Worm (Caenorhabditis elegans): ENCODE measurements around the gene trxr-2.

The trxr-2 gene

ce11 chrIII:8873045-8873457, 40.5 kb upstream of the trxr-2 start (continued):
- TF ChIP-seq syd-9 (tag; optimal IDR thresholded peaks at IDR 0.05) (peak; percentile 5), T23F11.4 (GFP tag; optimal IDR thresholded peaks at IDR 0.05) (no peak), hlh-6 (tag; optimal IDR thresholded peaks at IDR 0.05) (peak; percentile 26), elt-4 (tag; optimal IDR thresholded peaks at IDR 0.05) (no peak), madf-2 (tag; optimal IDR thresholded peaks at IDR 0.05) (no peak), ceh-30 (tag; optimal IDR thresholded peaks at IDR 0.05) (no peak), ceh-48 (tag; optimal IDR thresholded peaks at IDR 0.05) (peak; percentile 57), ceh-2 (tag; optimal IDR thresholded peaks at IDR 0.05) (no peak), nhr-11 (tag; optimal IDR thresholded peaks at IDR 0.05) (no peak), hlh-8 (tag; optimal IDR thresholded peaks at IDR 0.05) (no peak), ztf-16 (tag; optimal IDR thresholded peaks at IDR 0.05) (no peak), ahr-1 (tag; optimal IDR thresholded peaks at IDR 0.05) (no peak), dmd-4 (tag; optimal IDR thresholded peaks at IDR 0.05; ENCODE audit: borderline replicate concordance) (no peak), nhr-232 (tag; optimal IDR thresholded peaks at IDR 0.05) (no peak), che-1 (tag; optimal IDR thresholded peaks at IDR 0.05) (no peak)

- TF ChIP-seq ama-1 (optimal IDR thresholded peaks at IDR 0.05) (peak; percentile 70), ceh-9 (tag; optimal IDR thresholded peaks at IDR 0.05) (no peak), nhr-11 (tag; optimal IDR thresholded peaks at IDR 0.05) (no peak), ceh-2 (tag; optimal IDR thresholded peaks at IDR 0.05) (peak; percentile 20), tbx-7 (tag; optimal IDR thresholded peaks at IDR 0.05) (peak; percentile 6), pha-2 (tag; optimal IDR thresholded peaks at IDR 0.05) (no peak), elt-4 (tag; optimal IDR thresholded peaks at IDR 0.05) (no peak), lim-6 (tag; optimal IDR thresholded peaks at IDR 0.05) (no peak), ceh-24 (tag; optimal IDR thresholded peaks at IDR 0.05) (no peak), F13H6.1 (tag; optimal IDR thresholded peaks at IDR 0.05) (no peak), hlh-8 (tag; optimal IDR thresholded peaks at IDR 0.05) (peak; percentile 75), sdc-2 (tag; optimal IDR thresholded peaks at IDR 0.05) (peak; percentile 70), ceh-14 (tag; optimal IDR thresholded peaks at IDR 0.05) (peak; percentile 75), K02D7.2 (tag; optimal IDR thresholded peaks at IDR 0.05) (no peak), madf-2 (tag; optimal IDR thresholded peaks at IDR 0.05) (peak; percentile 17), pqm-1 (tag; optimal IDR thresholded peaks at IDR 0.05) (peak; percentile 14), pag-3 (tag; optimal IDR thresholded peaks at IDR 0.05; ENCODE audit: borderline replicate concordance) (no peak), ceh-48 (tag; optimal IDR thresholded peaks at IDR 0.05) (no peak), ref-2 (tag; optimal IDR thresholded peaks at IDR 0.05) (peak; percentile 74), ceh-6 (GFP tag; optimal IDR thresholded peaks at IDR 0.05) (peak; percentile 28), fkh-6 (tag; optimal IDR thresholded peaks at IDR 0.05) (peak; percentile 51), ceh-19 (GFP tag; optimal IDR thresholded peaks at IDR 0.05) (no peak), dmd-4 (tag; optimal IDR thresholded peaks at IDR 0.05; ENCODE audit: borderline replicate concordance) (no peak), rnt-1 (tag; optimal IDR thresholded peaks at IDR 0.05) (peak; percentile 86), unc-55 (GFP tag; optimal IDR thresholded peaks at IDR 0.05) (peak; percentile 89), unc-3 (GFP tag; conservative IDR thresholded peaks at IDR 0.05) (no peak), unc-3 (tag; optimal IDR thresholded peaks at IDR 0.05) (peak; percentile 61), odd-2 (tag; optimal IDR thresholded peaks at IDR 0.05) (no peak), sox-4 (tag; optimal IDR thresholded peaks at IDR 0.05) (no peak), pha-4 (tag; optimal IDR thresholded peaks at IDR 0.05) (no peak), ztf-16 (tag; optimal IDR thresholded peaks at IDR 0.05) (peak; percentile 36), ceh-34 (tag; optimal IDR thresholded peaks at IDR 0.05) (peak; percentile 80), ceh-45 (GFP tag; IDR thresholded peaks at IDR 0.05) (no peak), zip-5 (tag; optimal IDR thresholded peaks at IDR 0.05) (no peak), che-1 (tag; optimal IDR thresholded peaks at IDR 0.05) (peak; percentile 23), C38D4.7 (GFP tag; optimal IDR thresholded peaks at IDR 0.05) (no peak), hlh-30 (tag; optimal IDR thresholded peaks at IDR 0.05; ENCODE audit: insufficient read depth) (peak; percentile 70), mec-3 (tag; optimal IDR thresholded peaks at IDR 0.05; ENCODE audit: borderline replicate concordance) (no peak), ahr-1 (tag; optimal IDR thresholded peaks at IDR 0.05) (no peak), ceh-18 (tag; optimal IDR thresholded peaks at IDR 0.05) (peak; percentile 95), hlh-15 (tag; optimal IDR thresholded peaks at IDR 0.05) (no peak), pros-1 (tag; optimal IDR thresholded peaks at IDR 0.05) (peak; percentile 85), elt-2 (tag; optimal IDR thresholded peaks at IDR 0.05) (no peak), pat-9 (tag; optimal IDR thresholded peaks at IDR 0.05) (peak; percentile 64), ets-4 (tag; optimal IDR thresholded peaks at IDR 0.05) (no peak)
Observed at ce11 chrIII:8873990-8874668, 39.4 kb upstream of the trxr-2 start.
